Worm (Caenorhabditis elegans) whole organism, mixed stage, embryonic: ENCODE results near the gene bcf-1.

Experiments used
- bed-3 ChIP-seq: fragments of 200-800 bp; sonication (Bioruptor generic); optimal IDR thresholded peaks from 3 replicates; lab custom pipeline; 2018; ENCODE audit warnings: mild to moderate bottlenecking, missing genetic modification characterization, moderate library complexity, missing compliant biosample characterization
- blmp-1 ChIP-seq: fragments of 150-350 bp; optimal IDR thresholded peaks from 2 replicates; lab custom pipeline; 2014; ENCODE audit warnings: missing biosample characterization, missing genetic modification characterization
- ceh-83 ChIP-seq: fragments of 200-800 bp; sonication (Bioruptor generic); optimal IDR thresholded peaks from 2 replicates; lab custom pipeline; 2018; ENCODE audit warnings: mild to moderate bottlenecking, missing genetic modification characterization, missing compliant biosample characterization
- ces-1 ChIP-seq: fragments of 150-350 bp; optimal IDR thresholded peaks from 2 replicates; lab custom pipeline; 2014; ENCODE audit warnings: missing biosample characterization, missing genetic modification reagents, missing genetic modification characterization
- cnd-1 ChIP-seq: fragments of 200-800 bp; sonication (Bioruptor generic); optimal IDR thresholded peaks from 2 replicates; lab custom pipeline; 2018; ENCODE audit warnings: mild to moderate bottlenecking, missing genetic modification characterization, missing compliant biosample characterization
- drap-1 ChIP-seq: fragments of 200-800 bp; sonication (Bioruptor generic); optimal IDR thresholded peaks from 3 replicates; lab custom pipeline; 2018; ENCODE audit warnings: mild to moderate bottlenecking, missing genetic modification characterization, missing compliant biosample characterization
- elt-1 ChIP-seq: sonication (generic microtip); optimal IDR thresholded peaks from 2 replicates; lab custom pipeline; 2017; ENCODE audit warnings: missing genetic modification characterization, mild to moderate bottlenecking, missing compliant biosample characterization, antibody characterized with exemption, moderate library complexity, borderline replicate concordance; ENCODE audit not compliant: insufficient read depth
- elt-3 ChIP-seq: fragments of 150-350 bp; optimal IDR thresholded peaks from 2 replicates; lab custom pipeline; 2014; ENCODE audit warnings: missing biosample characterization, missing genetic modification characterization
- flh-1 ChIP-seq: fragments of 200-800 bp; sonication (Bioruptor generic); optimal IDR thresholded peaks from 2 replicates; lab custom pipeline; 2018; ENCODE audit warnings: mild to moderate bottlenecking, missing genetic modification characterization, moderate library complexity, missing compliant biosample characterization
- ham-2 ChIP-seq: fragments of 200-800 bp; sonication (Bioruptor generic); optimal IDR thresholded peaks from 2 replicates; lab custom pipeline; 2018; ENCODE audit warnings: mild to moderate bottlenecking, missing genetic modification characterization, missing compliant biosample characterization
- hlh-1 ChIP-seq: fragments of 150-350 bp; optimal IDR thresholded peaks from 2 replicates; lab custom pipeline; 2014; ENCODE audit warnings: missing biosample characterization, missing genetic modification reagents, missing genetic modification characterization
- lin-13 ChIP-seq: fragments of 150-350 bp; optimal IDR thresholded peaks from 2 replicates; lab custom pipeline; 2014; ENCODE audit warnings: missing biosample characterization, missing genetic modification characterization
- lin-32 ChIP-seq: fragments of 200-800 bp; sonication (Bioruptor generic); optimal IDR thresholded peaks from 2 replicates; lab custom pipeline; 2018; ENCODE audit warnings: mild to moderate bottlenecking, missing genetic modification characterization, missing compliant biosample characterization
- lsy-2 ChIP-seq: fragments of 150-350 bp; optimal IDR thresholded peaks from 2 replicates; lab custom pipeline; 2014; ENCODE audit warnings: missing biosample characterization, missing genetic modification characterization
- mab-5 ChIP-seq: fragments of 150-350 bp; optimal IDR thresholded peaks from 2 replicates; lab custom pipeline; 2014; ENCODE audit warnings: missing biosample characterization, missing genetic modification characterization
- mls-2 ChIP-seq: sonication (generic microtip); optimal IDR thresholded peaks from 2 replicates; lab custom pipeline; 2016; ENCODE audit warnings: mild to moderate bottlenecking, missing genetic modification characterization, moderate library complexity, missing compliant biosample characterization
- nhr-2 ChIP-seq: fragments of 150-350 bp; optimal IDR thresholded peaks from 2 replicates; lab custom pipeline; 2014; ENCODE audit warnings: missing biosample characterization, missing genetic modification characterization
- nhr-237 ChIP-seq: fragments of 150-350 bp; optimal IDR thresholded peaks from 2 replicates; lab custom pipeline; 2014; ENCODE audit warnings: missing biosample characterization, missing genetic modification characterization
- nhr-28 ChIP-seq: fragments of 150-350 bp; optimal IDR thresholded peaks from 2 replicates; lab custom pipeline; 2014; ENCODE audit warnings: missing biosample characterization, missing genetic modification characterization
- nhr-76 ChIP-seq: sonication (generic microtip); optimal IDR thresholded peaks from 2 replicates; lab custom pipeline; 2017; ENCODE audit warnings: missing biosample characterization, missing genetic modification characterization
- pha-4 ChIP-seq: fragments of 150-350 bp; optimal IDR thresholded peaks from 2 replicates; lab custom pipeline; 2018; ENCODE audit warnings: missing biosample characterization, missing genetic modification reagents, missing genetic modification characterization
- sem-2 ChIP-seq: fragments of 200-800 bp; sonication (Bioruptor generic); optimal IDR thresholded peaks from 2 replicates; lab custom pipeline; 2018; ENCODE audit warnings: mild to moderate bottlenecking, missing genetic modification characterization, missing compliant biosample characterization
- snpc-4 ChIP-seq: fragments of 150-350 bp; optimal IDR thresholded peaks from 2 replicates; lab custom pipeline; 2014; ENCODE audit warnings: missing biosample characterization, missing genetic modification characterization
- sptf-1 ChIP-seq: sonication (generic microtip); optimal IDR thresholded peaks from 2 replicates; lab custom pipeline; 2017; ENCODE audit warnings: mild to moderate bottlenecking, missing genetic modification characterization, moderate library complexity, missing compliant biosample characterization
- tbx-8 ChIP-seq: fragments of 200-800 bp; sonication (Bioruptor generic); optimal IDR thresholded peaks from 2 replicates; lab custom pipeline; 2018; ENCODE audit warnings: mild to moderate bottlenecking, missing genetic modification characterization, moderate library complexity, missing compliant biosample characterization
- unc-39 ChIP-seq: fragments of 150-350 bp; optimal IDR thresholded peaks from 2 replicates; lab custom pipeline; 2014; ENCODE audit warnings: missing biosample characterization, missing genetic modification characterization
- unc-62 ChIP-seq: fragments of 150-350 bp; optimal IDR thresholded peaks from 2 replicates; lab custom pipeline; 2014; ENCODE audit warnings: missing biosample characterization, missing genetic modification reagents, missing genetic modification characterization
- zip-8 ChIP-seq: fragments of 150-350 bp; optimal IDR thresholded peaks from 2 replicates; lab custom pipeline; 2014; ENCODE audit warnings: missing biosample characterization, missing genetic modification characterization
- ztf-11 ChIP-seq: fragments of 150-350 bp; optimal IDR thresholded peaks from 2 replicates; lab custom pipeline; 2014; ENCODE audit warnings: missing biosample characterization, missing genetic modification characterization

The bcf-1 gene

ce11 chrV:6365597-6365996, 43.0 kb downstream of the bcf-1 start, which contains the start of gene cest-33:
cest-33 (minus strand) TSS chrV:6365671.
- TF ChIP-seq mab-5 (tag; lab: Kevin White, UChicago) (no peak), zip-8 (no peak), nhr-28 (no peak), sem-2 (GFP tag; lab: Kevin White, UChicago) (no peak), ztf-11 (no peak), nhr-2 (tag; lab: Kevin White, UChicago) (no peak)

ce11 chrV:6364806-6365205, 43.8 kb downstream of the bcf-1 start:
- TF ChIP-seq sem-2 (GFP tag; lab: Kevin White, UChicago) (no peak), bed-3 (GFP tag; lab: Kevin White, UChicago) (no peak), cnd-1 (tag; lab: Kevin White, UChicago) (no peak), pha-4 (tag; lab: Kevin White, UChicago) (no peak), mab-5 (tag; lab: Kevin White, UChicago) (no peak), flh-1 (GFP tag; lab: Kevin White, UChicago) (no peak), lin-13 (no peak), elt-1 (no peak), ces-1 (no peak), unc-62 (GFP tag; lab: Kevin White, UChicago) (no peak), zip-8 (no peak), ham-2 (GFP tag; lab: Kevin White, UChicago) (no peak), drap-1 (GFP tag; lab: Kevin White, UChicago) (no peak)

ce11 chrV:6361688-6362087, 46.9 kb downstream of the bcf-1 start:
- no peak for TF ChIP-seq zip-8
- no peak for TF ChIP-seq sptf-1 (tag; lab: Kevin White, UChicago)
- no peak for TF ChIP-seq bed-3 (GFP tag; lab: Kevin White, UChicago)
- TF ChIP-seq unc-39: no peak
- no peak for TF ChIP-seq pha-4 (tag; lab: Kevin White, UChicago)
- no peak for TF ChIP-seq mls-2 (tag; lab: Kevin White, UChicago)
- no peak for TF ChIP-seq unc-62 (GFP tag; lab: Kevin White, UChicago)
- no peak for TF ChIP-seq ceh-83
- no peak for TF ChIP-seq lin-13
- no peak for TF ChIP-seq lsy-2 (tag; lab: Kevin White, UChicago)
- no peak for TF ChIP-seq hlh-1
- no peak for TF ChIP-seq elt-3
- no peak for TF ChIP-seq drap-1 (GFP tag; lab: Kevin White, UChicago)
- TF ChIP-seq lin-32 (GFP tag; lab: Kevin White, UChicago): no peak
- TF ChIP-seq ces-1: no peak
- TF ChIP-seq ham-2 (GFP tag; lab: Kevin White, UChicago): no peak

ce11 chrV:6359522-6359921, 49.1 kb downstream of the bcf-1 start:
- TF ChIP-seq bed-3 (GFP tag; lab: Kevin White, UChicago) (no peak), pha-4 (tag; lab: Kevin White, UChicago) (no peak), hlh-1 (no peak), lin-13 (no peak)

ce11 chrV:6358709-6359108, 49.9 kb downstream of the bcf-1 start:
- TF ChIP-seq ham-2 (GFP tag; lab: Kevin White, UChicago): no peak
- TF ChIP-seq nhr-237: no peak
- no peak for TF ChIP-seq cnd-1 (tag; lab: Kevin White, UChicago)
- TF ChIP-seq snpc-4: no peak
- no peak for TF ChIP-seq ceh-83
- TF ChIP-seq sem-2 (GFP tag; lab: Kevin White, UChicago): no peak
- no peak for TF ChIP-seq mls-2 (tag; lab: Kevin White, UChicago)
- TF ChIP-seq bed-3 (GFP tag; lab: Kevin White, UChicago): no peak
- TF ChIP-seq tbx-8 (GFP tag; lab: Kevin White, UChicago): no peak

- TF ChIP-seq blmp-1 (tag; lab: Kevin White, UChicago) (no peak), hlh-1 (no peak), snpc-4 (no peak), lin-32 (GFP tag; lab: Kevin White, UChicago) (no peak), tbx-8 (GFP tag; lab: Kevin White, UChicago) (no peak), nhr-237 (no peak), drap-1 (GFP tag; lab: Kevin White, UChicago) (no peak), nhr-76 (tag; lab: Kevin White, UChicago) (no peak), ztf-11 (no peak), ceh-83 (no peak), cnd-1 (tag; lab: Kevin White, UChicago) (no peak), zip-8 (no peak), lin-13 (no peak), nhr-28 (no peak), mab-5 (tag; lab: Kevin White, UChicago) (no peak), nhr-2 (tag; lab: Kevin White, UChicago) (no peak), lsy-2 (tag; lab: Kevin White, UChicago) (no peak), unc-62 (GFP tag; lab: Kevin White, UChicago) (no peak), ham-2 (GFP tag; lab: Kevin White, UChicago) (no peak)
Measured at ce11 chrV:6357236-6357635, 51.3 kb downstream of the bcf-1 start.
